Fruit fly (Drosophila melanogaster): ENCODE data around the gene CG42263.

DNA sequence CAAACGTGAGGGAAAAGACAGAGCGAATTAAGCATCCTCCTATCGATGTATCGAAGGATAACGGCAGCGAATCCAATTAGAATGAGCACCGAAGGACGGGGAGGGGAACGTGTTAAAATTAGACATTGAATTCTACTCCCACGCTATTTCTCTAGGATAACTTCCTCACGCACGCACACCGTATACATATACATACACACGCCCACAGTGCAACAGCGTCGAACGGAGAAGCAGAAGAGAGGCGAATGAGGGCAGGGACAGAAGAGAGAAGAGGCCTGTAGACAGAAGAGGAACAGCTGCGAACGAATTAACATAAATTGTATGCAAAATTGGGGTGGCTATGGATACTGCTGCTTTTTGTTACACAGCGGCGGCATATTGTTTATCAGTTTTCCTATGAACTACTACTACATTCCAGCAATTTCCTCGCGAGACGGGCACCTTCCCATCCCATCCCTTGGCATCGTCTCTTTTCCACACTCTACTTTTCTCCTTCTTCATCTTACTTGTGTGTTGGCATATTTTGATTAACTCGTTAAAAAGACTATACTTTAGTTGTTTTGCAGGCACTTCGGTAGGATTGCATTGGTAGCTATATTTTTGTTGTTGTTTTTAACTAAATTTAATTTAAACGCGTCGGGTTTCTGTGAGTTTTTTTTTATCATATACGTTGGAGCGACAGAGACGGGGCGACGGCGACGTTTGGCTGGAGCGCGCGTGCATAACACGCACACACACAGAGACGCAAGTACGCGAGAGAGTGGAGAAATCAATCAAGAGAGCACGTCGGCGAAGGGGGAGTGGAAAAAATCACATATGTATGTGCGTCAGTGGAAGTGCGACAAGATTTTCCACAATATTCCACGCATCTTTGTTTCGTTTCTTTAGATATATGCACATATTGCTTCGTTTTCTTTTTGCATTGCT is 47.1 kb downstream of the CG42263 start:
- TF ChIP-seq usp (GFP tag; optimal IDR thresholded peaks at IDR 0.05) = no peak
- no peak for TF ChIP-seq pan (optimal IDR thresholded peaks at IDR 0.05)
- TF ChIP-seq psq (optimal IDR thresholded peaks at IDR 0.05) = no peak
